Worm (Caenorhabditis elegans): ENCODE results near the gene F57B9.1.

Gene F57B9.1

DNA sequence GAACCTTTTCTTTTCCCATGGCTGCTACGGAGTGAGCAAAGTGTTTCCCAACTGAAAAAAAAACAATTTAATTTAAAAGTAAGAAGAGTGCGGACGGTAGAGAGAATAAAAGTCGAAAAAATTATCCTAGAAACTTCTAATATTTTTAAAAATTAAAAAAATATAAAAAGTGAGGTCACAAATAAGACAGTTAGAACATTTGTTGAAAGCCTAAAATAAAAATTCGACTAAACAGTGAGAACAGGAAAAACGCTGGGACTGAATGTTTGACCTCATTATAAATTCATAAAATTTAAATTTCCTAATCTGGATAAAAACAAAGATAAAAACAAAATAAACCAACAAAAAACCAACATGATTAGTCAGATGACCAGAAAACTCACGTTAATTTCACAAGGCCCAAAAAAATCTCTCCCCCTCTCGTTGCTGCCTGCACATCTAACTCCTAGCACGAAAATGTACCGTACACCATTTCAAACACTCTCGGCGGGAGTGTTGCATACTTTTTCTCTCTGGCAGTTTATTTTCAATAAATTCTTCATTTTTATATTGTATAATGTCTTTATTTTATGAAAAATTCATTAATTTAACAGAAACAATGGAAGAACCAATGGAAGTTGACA lies 9.9 kb downstream of the F57B9.1 start, which contains the start of the genes eef-1A.1 and rfc-4 (continued):
- peak; percentile 47; the same call in 1 of the 2 replicates for TF ChIP-seq snpc-1.2 (GFP tag; IDR thresholded peaks at IDR 0.05)
- no peak for TF ChIP-seq saeg-2 (GFP tag; IDR thresholded peaks at IDR 0.05)
- peak; percentile 100 for TF ChIP-seq hlh-30 (tag; optimal IDR thresholded peaks at IDR 0.05; ENCODE audit: insufficient read depth)
- TF ChIP-seq ceh-82 (tag; optimal IDR thresholded peaks at IDR 0.05), result no peak
- TF ChIP-seq zag-1 (tag; optimal IDR thresholded peaks at IDR 0.05), result no peak
- TF ChIP-seq zip-11 (GFP tag; IDR thresholded peaks at IDR 0.05), result no peak
- peak; percentile 55 for TF ChIP-seq lin-39 (tag; optimal IDR thresholded peaks at IDR 0.05)
- TF ChIP-seq dmd-9 (GFP tag; IDR thresholded peaks at IDR 0.05), result peak; percentile 81
- no peak for TF ChIP-seq dmd-8 (GFP tag; IDR thresholded peaks at IDR 0.05)
- peak; percentile 84 for TF ChIP-seq mxl-3 (GFP tag; optimal IDR thresholded peaks at IDR 0.05)
- peak; percentile 95 for TF ChIP-seq hlh-11 (tag; optimal IDR thresholded peaks at IDR 0.05)
- peak; percentile 69; the same call in 1 of the 2 replicates for TF ChIP-seq madf-9 (GFP tag; conservative IDR thresholded peaks at IDR 0.05)
- peak; percentile 80 for TF ChIP-seq F37D6.2 (tag; optimal IDR thresholded peaks at IDR 0.05)
- peak; percentile 42 for TF ChIP-seq lin-15B (tag; optimal IDR thresholded peaks at IDR 0.05)
- TF ChIP-seq nhr-41 (GFP tag; IDR thresholded peaks at IDR 0.05), result no peak
- peak; percentile 77 for TF ChIP-seq Y48G9A.11 (GFP tag; IDR thresholded peaks at IDR 0.05)
- TF ChIP-seq spr-1 (tag; optimal IDR thresholded peaks at IDR 0.05), result peak; percentile 82

DNA sequence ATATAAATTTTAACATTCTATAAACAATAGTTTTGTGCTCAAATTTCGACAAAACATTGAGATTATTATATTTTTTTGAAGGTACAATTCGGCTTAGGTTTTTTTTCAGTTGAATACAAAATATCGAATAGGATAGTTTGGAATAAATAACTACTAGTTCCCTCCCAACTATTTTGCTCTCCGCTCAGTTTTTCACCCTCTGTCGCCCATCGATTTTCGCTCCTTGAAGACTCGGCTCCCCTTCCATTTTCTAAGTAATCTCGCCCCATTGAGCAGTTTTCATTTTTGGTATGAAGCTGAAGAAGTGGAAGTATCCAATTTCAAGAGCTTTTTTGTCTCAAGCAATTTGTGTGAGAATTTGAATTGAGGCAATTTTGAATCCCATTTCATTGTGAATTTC lies 11.8 kb downstream of the F57B9.1 start, which contains the start of gene F31E3.2:
Gene F31E3.2 (plus strand): TSS at position 301 of the 400 bp plus-strand sequence.
- TF ChIP-seq lir-3 (tag; optimal IDR thresholded peaks at IDR 0.05), result no peak
- TF ChIP-seq lsy-2 (tag; optimal IDR thresholded peaks at IDR 0.05), result peak in 1 of 2 experiments; percentile 43

DNA sequence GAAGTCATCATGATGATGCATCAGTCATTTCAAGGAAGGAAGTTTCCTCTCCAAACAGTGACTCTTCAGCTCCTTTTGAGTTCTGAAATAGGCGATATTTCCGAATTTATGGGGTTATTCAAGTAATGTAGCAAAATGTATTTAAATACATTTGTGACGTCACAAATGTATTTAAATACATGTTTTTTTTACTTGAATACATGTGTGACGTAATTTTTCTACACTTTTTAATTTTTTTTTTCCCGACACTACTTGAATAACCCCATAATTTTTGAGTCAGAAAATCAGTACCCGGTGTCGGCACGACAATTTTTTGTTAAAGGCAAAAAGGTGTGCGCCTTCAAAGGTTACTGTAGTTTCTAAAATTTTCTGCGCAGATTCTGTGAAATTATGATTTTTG lies 13.1 kb downstream of the F57B9.1 start:
- TF ChIP-seq lin-1 (GFP tag; IDR thresholded peaks at IDR 0.05) (no peak), hlh-30 (tag; optimal IDR thresholded peaks at IDR 0.05; ENCODE audit: insufficient read depth) (no peak), tra-1 (GFP tag; IDR thresholded peaks at IDR 0.05) (no peak), Y75B8A.6 (GFP tag; IDR thresholded peaks at IDR 0.05) (no peak), arid-1 (GFP tag; conservative IDR thresholded peaks at IDR 0.05) (no peak), ama-1 (optimal IDR thresholded peaks at IDR 0.05) (no peak), ceh-32 (tag; optimal IDR thresholded peaks at IDR 0.05; ENCODE audit: poor library complexity) (no peak), F49E8.2 (tag; optimal IDR thresholded peaks at IDR 0.05; ENCODE audit: borderline replicate concordance) (no peak), jun-1 (tag; optimal IDR thresholded peaks at IDR 0.05) (no peak), unc-130 (GFP tag; optimal IDR thresholded peaks at IDR 0.05) (no peak), ceh-20 (GFP tag; IDR thresholded peaks at IDR 0.05) (no peak), zfp-2 (tag; optimal IDR thresholded peaks at IDR 0.05) (no peak), lir-3 (tag; optimal IDR thresholded peaks at IDR 0.05) (no peak), mdt-29 (GFP tag; IDR thresholded peaks at IDR 0.05) (no peak)

DNA sequence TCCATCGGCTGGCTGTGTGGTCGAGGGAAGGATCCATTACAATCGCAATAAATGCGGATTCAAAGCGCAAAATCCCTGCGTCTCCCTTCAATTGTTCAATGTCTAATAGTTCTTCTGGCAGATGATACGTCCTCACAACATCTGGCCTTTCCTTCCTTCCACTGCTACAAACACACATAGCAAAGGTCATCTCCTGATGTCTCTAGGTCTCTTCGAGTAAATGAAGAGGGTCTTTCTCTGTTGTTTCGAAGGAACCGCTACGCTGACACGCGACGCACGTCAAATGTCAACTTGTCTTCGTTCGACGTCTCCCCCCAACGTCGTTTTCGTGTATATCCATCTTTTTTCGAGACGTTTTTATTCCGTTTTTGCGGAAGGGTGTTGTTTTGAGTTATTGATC lies 17.0 kb downstream of the F57B9.1 start:
- TF ChIP-seq mdl-1 (tag; optimal IDR thresholded peaks at IDR 0.05), result peak in 1 of 2 experiments; percentile 56
- TF ChIP-seq daf-8 (GFP tag; IDR thresholded peaks at IDR 0.05), result no peak
- peak; percentile 61 to 87 for TF ChIP-seq lsy-2 (tag; optimal IDR thresholded peaks at IDR 0.05)
- no peak for TF ChIP-seq Y5F2A.4 (GFP tag; optimal IDR thresholded peaks at IDR 0.05)
- no peak for TF ChIP-seq F37D6.2 (tag; optimal IDR thresholded peaks at IDR 0.05)
- no peak for TF ChIP-seq ces-1 (GFP tag; optimal IDR thresholded peaks at IDR 0.05)
- TF ChIP-seq rbr-2 (tag; optimal IDR thresholded peaks at IDR 0.05), result peak; percentile 47
- no peak for TF ChIP-seq daf-12 (tag; optimal IDR thresholded peaks at IDR 0.05)
- no peak for TF ChIP-seq T26A8.4 (GFP tag; IDR thresholded peaks at IDR 0.05)
- no peak for TF ChIP-seq snpc-4 (tag; optimal IDR thresholded peaks at IDR 0.05)
- TF ChIP-seq lin-13 (GFP tag; optimal IDR thresholded peaks at IDR 0.05), result no peak
- no peak for TF ChIP-seq egl-43 (GFP tag; IDR thresholded peaks at IDR 0.05)
- TF ChIP-seq nhr-48 (tag; optimal IDR thresholded peaks at IDR 0.05), result no peak
- TF ChIP-seq mes-2 (tag; optimal IDR thresholded peaks at IDR 0.05; ENCODE audit: poor library complexity, severe bottlenecking), result peak; percentile 49
- no peak for TF ChIP-seq ztf-7 (tag; optimal IDR thresholded peaks at IDR 0.05)
- TF ChIP-seq ceh-44 (GFP tag; IDR thresholded peaks at IDR 0.05), result no peak
- no peak for TF ChIP-seq lim-7 (GFP tag; IDR thresholded peaks at IDR 0.05)
- peak; percentile 69 for TF ChIP-seq ctbp-1 (GFP tag; IDR thresholded peaks at IDR 0.05)
- TF ChIP-seq ceh-20 (GFP tag; IDR thresholded peaks at IDR 0.05), result peak; percentile 91
